Fruit fly (Drosophila melanogaster): ENCODE data around the gene Mf.

dm6 chr3R:15123036-15123715, 58.1 kb downstream of the Mf start:
- TF ChIP-seq kay (GFP tag; ENCODE audit: borderline replicate concordance) = no peak
- no peak for TF ChIP-seq CG7045 (GFP tag; optimal IDR thresholded peaks at IDR 0.05)
- TF ChIP-seq tj (GFP tag; optimal IDR thresholded peaks at IDR 0.05) = no peak
- no peak for TF ChIP-seq CG11617 (GFP tag; optimal IDR thresholded peaks at IDR 0.05)
- no peak for TF ChIP-seq pad (GFP tag; optimal IDR thresholded peaks at IDR 0.05)
- TF ChIP-seq Crg-1 (GFP tag; optimal IDR thresholded peaks at IDR 0.05) = no peak
- no peak for TF ChIP-seq Clk (GFP tag; optimal IDR thresholded peaks at IDR 0.05)
- no peak for TF ChIP-seq toe (GFP tag; optimal IDR thresholded peaks at IDR 0.05)
- TF ChIP-seq ovo (GFP tag; optimal IDR thresholded peaks at IDR 0.05) = no peak
- no peak for TF ChIP-seq CG5204 (GFP tag; optimal IDR thresholded peaks at IDR 0.05)
- TF ChIP-seq bab1 (GFP tag; optimal IDR thresholded peaks at IDR 0.05) = no peak
- TF ChIP-seq CG7101 (tag; optimal IDR thresholded peaks at IDR 0.05) = no peak
- TF ChIP-seq Hr96 (GFP tag; optimal IDR thresholded peaks at IDR 0.05) = no peak
- no peak for TF ChIP-seq Mnt (GFP tag; optimal IDR thresholded peaks at IDR 0.05)
